Fruit fly (Drosophila melanogaster) whole organism, embryonic: Measurements from ENCODE around the gene CG14567.

Experiments
- ATbp ChIP-seq: fragments of 200-800 bp; sonication (Bioruptor generic); optimal IDR thresholded peaks from 2 replicates; lab custom pipeline; 2017; ENCODE audit warnings: missing biosample characterization, mild to moderate bottlenecking, missing genetic modification characterization, missing genetic modification reagents
- Ada2b ChIP-seq: fragments of 200-800 bp; sonication (Bioruptor generic); IDR thresholded peaks from 2 replicates; pipeline ENCODE4 v1.3.6; 2022; ENCODE audit warnings: missing biosample characterization, missing genetic modification characterization
- CG10274 ChIP-seq: fragments of 200-800 bp; sonication (Bioruptor generic); optimal IDR thresholded peaks from 3 replicates; lab custom pipeline; 2017; ENCODE audit warnings: missing biosample characterization, mild to moderate bottlenecking, missing genetic modification characterization
- CG11247 ChIP-seq: fragments of 200-800 bp; sonication (Bioruptor generic); IDR thresholded peaks from 2 replicates; pipeline ENCODE4 v1.3.6; 2022; ENCODE audit warnings: missing biosample characterization, missing genetic modification characterization
- CG12071 ChIP-seq: fragments of 200-800 bp; sonication (Bioruptor generic); optimal IDR thresholded peaks from 3 replicates; lab custom pipeline; 2018; ENCODE audit warnings: missing biosample characterization, mild to moderate bottlenecking, missing genetic modification characterization
- CG15011 ChIP-seq: fragments of 200-800 bp; sonication (Bioruptor generic); optimal IDR thresholded peaks from 3 replicates; lab custom pipeline; 2018; ENCODE audit warnings: missing biosample characterization, mild to moderate bottlenecking, missing genetic modification characterization
- CG15479 ChIP-seq: fragments of 200-800 bp; sonication (Bioruptor generic); optimal IDR thresholded peaks from 3 replicates; lab custom pipeline; 2019; ENCODE audit warnings: missing biosample characterization, mild to moderate bottlenecking, missing genetic modification characterization, moderate library complexity
- CG16813 ChIP-seq: fragments of 200-800 bp; sonication (Bioruptor generic); IDR thresholded peaks from 3 replicates; pipeline ENCODE4 v1.3.6; 2022; ENCODE audit warnings: missing biosample characterization, missing genetic modification characterization; ENCODE audit not compliant: partially characterized antibody
- CG2712 ChIP-seq: fragments of 200-800 bp; optimal IDR thresholded peaks from 3 replicates; lab custom pipeline; 2019; ENCODE audit warnings: missing biosample characterization, mild to moderate bottlenecking, missing genetic modification characterization, moderate library complexity
- CG30403 ChIP-seq: fragments of 200-800 bp; sonication (Bioruptor generic); optimal IDR thresholded peaks from 3 replicates; lab custom pipeline; 2016; ENCODE audit warnings: missing biosample characterization, missing genetic modification characterization
- CG34422 ChIP-seq: fragments of 200-800 bp; sonication (Bioruptor generic); IDR thresholded peaks from 3 replicates; pipeline ENCODE4 v1.3.6; 2022; ENCODE audit warnings: missing biosample characterization, missing genetic modification characterization
- CG3726 ChIP-seq: fragments of 200-800 bp; sonication (Bioruptor generic); IDR thresholded peaks from 3 replicates; pipeline ENCODE4, ENCODE4 v1.3.6; 2022; ENCODE audit warnings: missing biosample characterization, missing genetic modification characterization
- CG3838 ChIP-seq: fragments of 200-800 bp; sonication (Bioruptor generic); optimal IDR thresholded peaks from 3 replicates; lab custom pipeline; 2016; ENCODE audit warnings: missing biosample characterization, missing genetic modification characterization
- CG42726 ChIP-seq: fragments of 200-800 bp; sonication (Bioruptor generic); IDR thresholded peaks from 2 replicates; pipeline ENCODE4 v1.3.6; 2022; ENCODE audit warnings: missing biosample characterization, missing genetic modification characterization; ENCODE audit not compliant: partially characterized antibody
- CG43689 ChIP-seq: fragments of 200-800 bp; sonication (Bioruptor generic); IDR thresholded peaks from 2 replicates; pipeline ENCODE4 v1.3.6; 2022; ENCODE audit warnings: missing biosample characterization, missing genetic modification characterization
- CG9727 ChIP-seq: fragments of 200-800 bp; sonication (Bioruptor generic); optimal IDR thresholded peaks from 3 replicates; lab custom pipeline; 2017; ENCODE audit warnings: missing biosample characterization, mild to moderate bottlenecking, missing genetic modification characterization
- D19B ChIP-seq: fragments of 200-800 bp; sonication (Bioruptor generic); optimal IDR thresholded peaks from 2 replicates; lab custom pipeline; 2017; ENCODE audit warnings: missing biosample characterization, mild to moderate bottlenecking, missing genetic modification characterization
- Dfd ChIP-seq, 2 experiments: fragments of >200 bp; optimal IDR thresholded peaks; 2 replicates each; lab custom pipeline; 2017; ENCODE audit warnings: missing biosample characterization in 2 of 2, missing genetic modification characterization in 2 of 2
- Fer2 ChIP-seq: fragments of 200-800 bp; sonication (Bioruptor generic); optimal IDR thresholded peaks from 2 replicates; lab custom pipeline; 2018; ENCODE audit warnings: missing biosample characterization, mild to moderate bottlenecking, missing genetic modification characterization, moderate library complexity
- Hsf ChIP-seq: fragments of 200-800 bp; sonication (Bioruptor generic); optimal IDR thresholded peaks from 3 replicates; lab custom pipeline; 2016; ENCODE audit warnings: missing biosample characterization, missing genetic modification characterization
- Jarid2 ChIP-seq: fragments of 200-800 bp; sonication (Bioruptor generic); optimal IDR thresholded peaks from 3 replicates; lab custom pipeline; 2017; ENCODE audit warnings: mild to moderate bottlenecking, missing biosample characterization, missing genetic modification reagents, missing genetic modification characterization
- Med ChIP-seq: fragments of 200-800 bp; sonication (Bioruptor generic); peaks from one replicate; lab custom pipeline; 2016; ENCODE audit warnings: missing biosample characterization, missing genetic modification characterization, mild to moderate bottlenecking, inconsistent platforms, moderate library complexity
- Mes4 ChIP-seq: fragments of 200-800 bp; sonication (Bioruptor generic); optimal IDR thresholded peaks from 2 replicates; lab custom pipeline; 2016; ENCODE audit warnings: missing biosample characterization, missing genetic modification characterization
- Myb ChIP-seq: fragments of 200-800 bp; sonication (Bioruptor generic); optimal IDR thresholded peaks from 2 replicates; lab custom pipeline; 2016; ENCODE audit warnings: missing biosample characterization, missing genetic modification characterization
- NC2β ChIP-seq: fragments of 200-800 bp; sonication (Bioruptor generic); optimal IDR thresholded peaks from 2 replicates; lab custom pipeline; 2016; ENCODE audit warnings: missing biosample characterization, missing genetic modification characterization
- Pdp1 ChIP-seq, 2 experiments: fragments of 200-800 bp; sonication (Bioruptor generic); optimal IDR thresholded peaks; 3 replicates each; lab custom pipeline; 2016; ENCODE audit warnings: missing biosample characterization in 2 of 2, missing genetic modification characterization in 2 of 2, mild to moderate bottlenecking in 1 of 2, moderate library complexity in 1 of 2
- Poxn ChIP-seq: fragments of 200-800 bp; sonication (Bioruptor generic); IDR thresholded peaks from 2 replicates; pipeline ENCODE4 v1.3.6; 2022; ENCODE audit warnings: missing biosample characterization, missing genetic modification characterization
- Tbp ChIP-seq: fragments of >200 bp; optimal IDR thresholded peaks from 2 replicates; lab custom pipeline; 2018; ENCODE audit warnings: missing biosample characterization, missing genetic modification characterization
- Usf ChIP-seq: fragments of 200-800 bp; sonication (Bioruptor generic); optimal IDR thresholded peaks from 2 replicates; lab custom pipeline; 2017; ENCODE audit warnings: missing genotype, missing biosample characterization, missing genetic modification characterization
- abd-A ChIP-seq: fragments of 200-800 bp; sonication (Bioruptor generic); optimal IDR thresholded peaks from 3 replicates; lab custom pipeline; 2019; ENCODE audit warnings: missing biosample characterization, mild to moderate bottlenecking, missing genetic modification characterization, moderate library complexity
- bowl ChIP-seq: fragments of 200-800 bp; sonication (Bioruptor generic); IDR thresholded peaks from 2 replicates; pipeline ENCODE4 v1.3.6; 2022; ENCODE audit warnings: missing biosample characterization, missing genetic modification characterization
- dati ChIP-seq: fragments of 200-800 bp; sonication (Bioruptor generic); IDR thresholded peaks from 2 replicates; pipeline ENCODE4 v1.3.6; 2022; ENCODE audit warnings: missing biosample characterization, missing genetic modification characterization
- dpn ChIP-seq, 2 experiments: fragments of 200-800 bp; sonication (Bioruptor generic); optimal IDR thresholded peaks; 3 replicates each; lab custom pipeline; 2016; ENCODE audit warnings: missing biosample characterization in 2 of 2, missing genetic modification characterization in 2 of 2
- dysf ChIP-seq: fragments of 200-800 bp; sonication (Bioruptor generic); IDR thresholded peaks from 3 replicates; pipeline ENCODE4 v1.3.6; 2022; ENCODE audit warnings: missing biosample characterization, missing genetic modification characterization
- fu2 ChIP-seq: fragments of 200-800 bp; sonication (Bioruptor generic); optimal IDR thresholded peaks from 2 replicates; lab custom pipeline; 2016; ENCODE audit warnings: missing biosample characterization, missing genetic modification characterization
- gce ChIP-seq: fragments of 200-800 bp; sonication (Bioruptor generic); IDR thresholded peaks from 3 replicates; pipeline ENCODE4 v1.3.6; 2022; ENCODE audit warnings: missing biosample characterization, missing genetic modification characterization
- gcm ChIP-seq: fragments of 200-800 bp; sonication (Bioruptor generic); optimal IDR thresholded peaks from 2 replicates; lab custom pipeline; 2019; ENCODE audit warnings: missing biosample characterization, mild to moderate bottlenecking, missing genetic modification characterization, moderate library complexity
- gsb ChIP-seq: fragments of 200-800 bp; sonication (Bioruptor generic); IDR thresholded peaks from 2 replicates; pipeline ENCODE4 v1.3.6; 2022; ENCODE audit warnings: missing biosample characterization, missing genetic modification characterization
- h ChIP-seq: fragments of >200 bp; optimal IDR thresholded peaks from 2 replicates; lab custom pipeline; 2017
- hb ChIP-seq: fragments of 200-800 bp; sonication (Bioruptor generic); IDR thresholded peaks from 3 replicates; pipeline ENCODE4 v1.3.6; 2022; ENCODE audit warnings: missing biosample characterization, missing genetic modification characterization; ENCODE audit not compliant: partially characterized antibody
- peb ChIP-seq: fragments of 200-800 bp; sonication (Bioruptor generic); IDR thresholded peaks from 2 replicates; pipeline ENCODE4 v1.3.6; 2022; ENCODE audit warnings: missing biosample characterization, missing genetic modification characterization
- pnt ChIP-seq: fragments of 200-800 bp; sonication (Bioruptor generic); optimal IDR thresholded peaks from 3 replicates; lab custom pipeline; 2016; ENCODE audit warnings: missing biosample characterization, missing genetic modification characterization
- prd ChIP-seq, 3 experiments: fragments of >200 bp in 2 of 3; fragments of 200-800 bp in 1 of 3; sonication (Bioruptor generic) in 1 of 3; optimal IDR thresholded peaks in 2 of 3; IDR thresholded peaks in 1 of 3; 2 replicates in 2 of 3; 3 replicates in 1 of 3; pipeline versions ENCODE4 v1.3.6 to Lab custom; 2017 to 2022; ENCODE audit warnings: missing biosample characterization in 1 of 3, missing genetic modification characterization in 1 of 3
- sisA ChIP-seq: fragments of 200-800 bp; sonication (Bioruptor generic); IDR thresholded peaks from 2 replicates; pipeline ENCODE4 v1.3.6; 2022; ENCODE audit warnings: missing biosample characterization, missing genetic modification characterization
- so ChIP-seq: fragments of 200-800 bp; sonication (Bioruptor generic); IDR thresholded peaks from 3 replicates; pipeline ENCODE4 v1.3.6; 2022; ENCODE audit warnings: missing biosample characterization, missing genetic modification characterization
- sob ChIP-seq: fragments of 200-800 bp; sonication (Bioruptor generic); IDR thresholded peaks from 2 replicates; pipeline ENCODE4 v1.3.6; 2022; ENCODE audit warnings: missing biosample characterization, missing genetic modification characterization
- sqz ChIP-seq: fragments of 200-800 bp; sonication (Bioruptor generic); optimal IDR thresholded peaks from 3 replicates; lab custom pipeline; 2018; ENCODE audit warnings: missing biosample characterization, mild to moderate bottlenecking, missing genetic modification characterization
- toy ChIP-seq: fragments of 200-800 bp; sonication (Bioruptor generic); IDR thresholded peaks from 2 replicates; pipeline ENCODE4 v1.3.6; 2022; ENCODE audit warnings: missing biosample characterization, missing genetic modification characterization
- zen ChIP-seq: fragments of 200-800 bp; sonication (Bioruptor generic); optimal IDR thresholded peaks from 3 replicates; lab custom pipeline; 2018; ENCODE audit warnings: missing biosample characterization, mild to moderate bottlenecking, missing genetic modification characterization, moderate library complexity

The CG14567 gene

DNA sequence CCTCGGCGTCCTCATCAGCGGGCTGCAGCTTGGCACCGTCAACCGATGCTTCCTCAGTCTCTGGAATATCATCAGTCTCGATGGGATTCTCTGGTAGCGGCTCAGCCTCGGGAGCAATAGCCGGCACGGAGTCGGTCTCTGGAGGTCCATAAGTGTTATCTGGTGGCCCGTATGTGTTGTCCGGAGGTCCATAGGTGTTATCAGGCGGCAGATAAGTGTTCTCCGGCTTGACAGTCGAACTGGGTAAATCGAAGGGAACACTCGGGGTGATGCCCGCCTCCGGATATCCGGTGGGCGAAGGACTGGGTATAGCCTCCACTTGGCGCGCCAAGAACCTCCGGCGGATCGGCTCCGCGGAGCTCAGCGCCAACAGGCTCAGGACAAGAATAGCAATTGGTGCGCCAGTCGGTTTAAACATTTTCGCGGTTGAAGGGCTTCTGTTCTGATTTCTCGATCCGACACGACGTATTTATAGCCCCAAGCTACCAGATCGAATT, 7.1 kb downstream of the CG14567 start, which contains the start of gene CG14569:
CG14569 (minus strand) TSS at position 447 of the 497 bp plus-strand sequence.
- TF ChIP-seq dysf (GFP tag; lab: Robert Waterston, UW) (0 out of 3 replicates have a peak, but pooled peaks have one; percentile 27), sisA (no peak), CG16813 (no peak), CG34422 (GFP tag; lab: Robert Waterston, UW) (no peak), zen (tag; lab: Kevin White, UChicago) (no peak), CG15011 (GFP tag; lab: Kevin White, UChicago) (no peak), Mes4 (GFP tag; lab: Kevin White, UChicago) (no peak), CG30403 (no peak), Med (GFP tag; lab: Kevin White, UChicago) (peak; percentile 8), CG9727 (GFP tag; lab: Kevin White, UChicago) (no peak), Myb (no peak), CG42726 (no peak), Usf (GFP tag; lab: Kevin White, UChicago) (no peak), Hsf (GFP tag; lab: Kevin White, UChicago) (no peak), sob (no peak), so (GFP tag; lab: Robert Waterston, UW) (no peak), CG10274 (no peak), gce (GFP tag; lab: Robert Waterston, UW) (0 out of 3 replicates have a peak, but pooled peaks have one; percentile 6)

DNA sequence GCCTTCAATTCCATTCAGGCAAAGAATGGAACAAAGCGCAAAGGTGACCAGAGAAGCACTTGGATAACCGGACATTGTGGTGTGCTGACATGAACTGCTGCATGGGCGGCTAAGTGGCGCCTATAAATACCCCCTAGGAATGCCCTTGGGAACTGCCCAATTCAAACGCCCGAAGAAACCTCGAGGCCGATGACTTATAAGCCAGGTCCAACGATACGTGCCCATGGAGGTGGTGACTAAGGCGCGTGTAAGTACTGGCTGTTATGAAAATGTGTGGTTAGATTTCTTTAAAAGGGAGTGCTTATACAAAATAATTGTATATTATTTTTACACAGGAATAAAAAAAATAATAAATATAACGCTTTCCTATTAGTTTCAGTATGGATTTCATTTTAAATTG, 7.9 kb downstream of the CG14567 start, which contains the start of gene CG14570:
CG14570 (minus strand) TSS at position 101 of the 400 bp plus-strand sequence.
- TF ChIP-seq prd (optimal IDR thresholded peaks at IDR 0.05; lab: Kevin White, UChicago) (no peak), prd (GFP tag; IDR thresholded peaks at IDR 0.05; lab: Robert Waterston, UW) (no peak), CG12071 (no peak), NC2β (GFP tag; lab: Kevin White, UChicago) (no peak), hb (GFP tag; lab: Robert Waterston, UW) (no peak), sqz (GFP tag; lab: Kevin White, UChicago) (no peak), CG11247 (GFP tag; lab: Robert Waterston, UW) (peak; percentile 22; the same call in 1 of the 2 replicates), toy (GFP tag; lab: Robert Waterston, UW) (no peak), dpn (GFP tag; optimal IDR thresholded peaks at IDR 0.05; lab: Kevin White, UChicago) (no peak)

DNA sequence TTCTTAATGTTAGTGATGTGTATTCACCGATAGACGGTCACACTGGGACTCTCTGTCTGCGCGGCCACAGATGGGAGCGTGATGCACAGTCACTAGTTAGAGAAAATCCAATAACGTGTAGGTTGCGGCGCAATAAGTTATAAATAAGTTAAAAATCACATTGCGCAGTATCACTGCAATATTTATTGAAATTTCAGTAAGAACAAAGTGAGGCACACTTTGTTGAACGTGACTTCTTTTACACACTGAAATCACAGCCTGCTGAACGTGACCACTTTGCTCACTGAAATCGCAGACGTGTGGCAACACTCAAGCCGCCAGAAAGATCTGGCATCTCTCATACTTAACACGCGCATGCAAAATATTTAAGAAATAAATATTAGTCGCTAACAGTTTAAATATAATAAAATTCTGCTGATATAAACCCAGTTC, 9.6 kb downstream of the CG14567 start, which contains the start of the genes CG11247 and Polr2H:
CG11247 (minus strand) TSS at position 191 of the 432 bp plus-strand sequence.
Polr2H (plus strand) TSS at position 317 of the 432 bp plus-strand sequence.
- TF ChIP-seq bowl (GFP tag; lab: Robert Waterston, UW) (peak; percentile 69; the same call in 1 of the 2 replicates), h (lab: Kevin White, UChicago) (no peak), Poxn (GFP tag; lab: Robert Waterston, UW) (peak; percentile 71; the same call in 1 of the 2 replicates), fu2 (GFP tag; lab: Kevin White, UChicago) (peak; percentile 95), Ada2b (GFP tag; lab: Robert Waterston, UW) (peak; percentile 88), Tbp (GFP tag; lab: Kevin White, UChicago) (no peak), CG2712 (tag; lab: Kevin White, UChicago) (peak; percentile 90), peb (GFP tag; lab: Robert Waterston, UW) (peak; percentile 77), CG43689 (GFP tag; lab: Robert Waterston, UW) (peak; percentile 63), gcm (GFP tag; lab: Kevin White, UChicago) (peak; percentile 41), CG15479 (GFP tag; lab: Kevin White, UChicago) (peak; percentile 1), pnt (GFP tag; lab: Kevin White, UChicago) (peak; percentile 97), Jarid2 (GFP tag; lab: Kevin White, UChicago) (peak; percentile 47), Fer2 (tag; lab: Kevin White, UChicago) (peak; percentile 78), CG3726 (GFP tag; lab: Robert Waterston, UW) (peak; percentile 83; the same call in 2 of the 3 replicates), gsb (GFP tag; lab: Robert Waterston, UW) (peak; percentile 71; the same call in 1 of the 2 replicates), dati (GFP tag; lab: Robert Waterston, UW) (peak; percentile 64; the same call in 1 of the 2 replicates), Pdp1 (GFP tag; optimal IDR thresholded peaks at IDR 0.05; lab: Kevin White, UChicago) (peak; percentile 89 to 97), D19B (GFP tag; lab: Kevin White, UChicago) (peak; percentile 67), abd-A (tag; lab: Kevin White, UChicago) (no peak), dpn (GFP tag; optimal IDR thresholded peaks at IDR 0.05; lab: Kevin White, UChicago) (peak; percentile 94 to 96), ATbp (GFP tag; lab: Kevin White, UChicago) (peak; percentile 62), CG3838 (GFP tag; lab: Kevin White, UChicago) (peak; percentile 78), Dfd (GFP tag; optimal IDR thresholded peaks at IDR 0.05; lab: Kevin White, UChicago) (no peak)
